Worm (Caenorhabditis elegans): ENCODE measurements around the gene cest-4.

Gene cest-4

DNA sequence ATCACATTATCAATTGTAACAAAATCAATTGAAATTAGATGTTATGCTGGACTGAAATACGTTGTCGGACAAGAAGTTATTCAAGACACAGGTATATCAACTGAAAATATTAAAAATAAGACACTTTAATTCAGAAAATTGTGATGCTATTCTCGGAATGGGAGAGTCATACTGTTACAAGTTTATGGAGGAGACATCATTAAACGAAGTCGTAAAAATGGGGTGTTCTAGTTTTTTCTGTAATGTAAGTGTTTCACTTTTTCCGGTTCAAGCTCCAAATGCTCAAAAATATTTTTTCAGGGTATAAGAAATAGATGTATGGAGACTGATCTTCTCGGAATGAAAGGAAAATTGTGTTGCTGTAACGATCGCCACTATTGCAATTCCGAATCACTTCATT lies 2.7 kb upstream of the cest-4 start, which contains the start of gene C17H12.37:
Gene C17H12.37 (plus strand): TSS at position 301 of the 400 bp plus-strand sequence.
- TF ChIP-seq zag-1 (tag; optimal IDR thresholded peaks at IDR 0.05) (no peak), pag-3 (tag; optimal IDR thresholded peaks at IDR 0.05; ENCODE audit: borderline replicate concordance, insufficient read depth) (no peak), unc-98 (GFP tag; IDR thresholded peaks at IDR 0.05) (no peak), ceh-82 (tag; optimal IDR thresholded peaks at IDR 0.05) (no peak), alr-1 (tag; optimal IDR thresholded peaks at IDR 0.05; ENCODE audit: borderline replicate concordance) (no peak), sptf-1 (tag; optimal IDR thresholded peaks at IDR 0.05) (no peak), nhr-77 (tag; optimal IDR thresholded peaks at IDR 0.05) (no peak), nhr-47 (tag; optimal IDR thresholded peaks at IDR 0.05) (no peak), lin-35 (GFP tag; optimal IDR thresholded peaks at IDR 0.05) (no peak), dpl-1 (GFP tag; optimal IDR thresholded peaks at IDR 0.05) (no peak)

DNA sequence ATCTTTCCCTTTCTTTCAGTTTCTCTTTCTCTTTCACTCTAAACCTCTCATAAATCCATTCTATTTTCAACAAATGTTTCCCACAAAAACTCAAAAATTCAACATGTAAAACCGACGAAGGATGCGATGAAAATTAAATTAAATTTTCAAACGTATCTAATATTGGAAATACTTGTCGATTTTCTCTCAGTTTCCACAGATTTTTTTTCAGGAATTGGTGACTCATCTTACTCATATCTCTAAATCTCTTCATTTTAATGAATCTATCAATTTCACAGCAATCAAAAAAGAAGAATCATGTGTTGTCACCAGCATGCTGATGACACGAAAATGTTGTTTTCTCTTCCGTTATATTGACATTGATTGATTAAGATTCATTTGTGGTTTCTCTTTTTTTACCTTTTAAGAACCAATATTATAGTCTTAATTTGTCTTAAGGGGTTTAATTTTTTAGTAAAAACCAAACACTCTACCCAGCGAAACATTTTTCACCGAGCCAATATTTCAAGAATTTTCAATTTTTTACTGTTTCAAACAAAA lies 1.7 kb upstream of the cest-4 start:
- TF ChIP-seq snu-23 (GFP tag; optimal IDR thresholded peaks at IDR 0.05), result peak; percentile 31
- peak; percentile 20 for TF ChIP-seq nhr-20 (tag; optimal IDR thresholded peaks at IDR 0.05)
- TF ChIP-seq ces-1 (GFP tag; optimal IDR thresholded peaks at IDR 0.05), result no peak
- no peak for TF ChIP-seq dsc-1 (tag; optimal IDR thresholded peaks at IDR 0.05)
- TF ChIP-seq lin-35 (GFP tag; optimal IDR thresholded peaks at IDR 0.05), result peak in 1 of 2 experiments; percentile 23
- TF ChIP-seq blmp-1 (tag; optimal IDR thresholded peaks at IDR 0.05), result peak; percentile 61
- TF ChIP-seq C16A3.4 (tag; optimal IDR thresholded peaks at IDR 0.05), result no peak
- TF ChIP-seq fos-1 (tag; optimal IDR thresholded peaks at IDR 0.05), result peak; percentile 3
- peak; percentile 38 for TF ChIP-seq nhr-71 (tag; optimal IDR thresholded peaks at IDR 0.05)
- no peak for TF ChIP-seq efl-1 (optimal IDR thresholded peaks at IDR 0.05)
- TF ChIP-seq efl-1 (GFP tag; optimal IDR thresholded peaks at IDR 0.05 in 1 of 2), result peak in 1 of 2 experiments; percentile 60
- TF ChIP-seq skn-1 (tag; optimal IDR thresholded peaks at IDR 0.05), result no peak
- TF ChIP-seq nhr-85 (tag), result peak; percentile 72
- TF ChIP-seq rnt-1 (tag; optimal IDR thresholded peaks at IDR 0.05), result peak; percentile 66
- peak; percentile 71 for TF ChIP-seq lin-14 (GFP tag; optimal IDR thresholded peaks at IDR 0.05)
- TF ChIP-seq lin-39 (tag; optimal IDR thresholded peaks at IDR 0.05), result peak; percentile 62
- peak in 1 of 6 experiments; percentile 52 for TF ChIP-seq elt-3 (tag; optimal IDR thresholded peaks at IDR 0.05)

DNA sequence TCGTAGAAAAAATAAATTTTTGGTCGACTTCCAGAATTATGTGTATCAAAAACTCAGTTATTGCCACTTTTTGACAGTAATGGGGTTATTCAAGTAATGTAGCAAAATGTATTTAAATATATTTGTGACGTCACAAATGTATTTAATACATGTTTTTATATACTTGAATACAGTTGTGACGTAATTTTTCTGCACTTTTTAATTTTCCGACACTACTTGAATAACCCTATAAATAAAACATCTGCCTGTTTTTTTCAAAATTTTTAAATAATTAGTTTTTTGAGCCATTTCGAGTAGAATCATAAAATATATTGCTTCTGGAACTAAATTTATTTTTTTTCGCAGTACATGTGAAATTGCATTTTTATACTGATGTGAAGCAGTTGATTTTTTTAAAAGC lies 1.2 kb upstream of the cest-4 start:
- no peak for TF ChIP-seq unc-86 (tag; optimal IDR thresholded peaks at IDR 0.05)
- no peak for TF ChIP-seq swsn-7 (tag; optimal IDR thresholded peaks at IDR 0.05)
- TF ChIP-seq isw-1 (GFP tag; IDR thresholded peaks at IDR 0.05), result no peak
- TF ChIP-seq zip-4 (GFP tag; optimal IDR thresholded peaks at IDR 0.05), result no peak
- no peak for TF ChIP-seq C16A3.4 (tag; optimal IDR thresholded peaks at IDR 0.05)
- TF ChIP-seq pax-3 (tag; optimal IDR thresholded peaks at IDR 0.05), result no peak
- no peak for TF ChIP-seq C04F5.9 (tag; optimal IDR thresholded peaks at IDR 0.05)
- no peak for TF ChIP-seq grh-1 (GFP tag; IDR thresholded peaks at IDR 0.05)
- no peak for TF ChIP-seq fos-1 (tag; optimal IDR thresholded peaks at IDR 0.05)
- TF ChIP-seq egl-13 (tag; optimal IDR thresholded peaks at IDR 0.05), result no peak
- no peak for TF ChIP-seq unc-130 (tag; optimal IDR thresholded peaks at IDR 0.05)
- TF ChIP-seq lir-3 (tag; optimal IDR thresholded peaks at IDR 0.05; ENCODE audit: poor library complexity), result no peak
- no peak for TF ChIP-seq vab-15 (tag; optimal IDR thresholded peaks at IDR 0.05)

DNA sequence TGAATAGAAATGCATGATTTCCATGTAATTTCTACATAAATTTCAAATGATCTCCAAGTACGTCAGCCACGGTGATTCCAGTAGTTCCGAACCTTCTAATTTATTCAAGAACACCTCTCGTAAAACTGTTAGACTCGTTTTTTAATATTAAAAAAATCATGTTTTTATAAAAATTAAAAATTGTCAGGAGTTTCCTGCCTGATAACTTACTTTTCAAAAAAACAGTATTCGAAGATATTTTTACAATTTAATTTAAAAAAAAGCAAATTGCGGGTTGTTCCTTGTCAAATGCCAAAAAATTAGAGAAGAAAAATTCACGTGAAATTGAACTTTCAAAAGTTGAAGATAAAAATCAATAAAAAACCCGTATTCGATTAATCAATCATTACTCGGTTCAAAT lies 6.6 kb downstream of the cest-4 start, which contains the start of the genes C17H12.3 and C17H12.12:
Gene C17H12.3 (minus strand): TSS at position 101 of the 400 bp plus-strand sequence.
Gene C17H12.12 (plus strand): TSS at position 396 of the 400 bp plus-strand sequence.
- TF ChIP-seq dpl-1 (GFP tag; optimal IDR thresholded peaks at IDR 0.05), result no peak
- TF ChIP-seq pqm-1 (tag; optimal IDR thresholded peaks at IDR 0.05), result no peak
- TF ChIP-seq fkh-8 (tag; optimal IDR thresholded peaks at IDR 0.05), result no peak
- no peak for TF ChIP-seq grh-1 (GFP tag; IDR thresholded peaks at IDR 0.05)
- no peak for TF ChIP-seq ces-1 (GFP tag; optimal IDR thresholded peaks at IDR 0.05)
